Worm (Caenorhabditis elegans) whole organism, young adult: ENCODE measurements around the gene C10B5.1.

Source experiments
- B0336.3 ChIP-seq: fragments of 200-800 bp; sonication (Bioruptor generic); IDR thresholded peaks from 2 replicates; pipeline ENCODE4 v1.3.6; 2022; ENCODE audit warnings: missing genetic modification characterization, missing compliant biosample characterization
- F22D6.2 ChIP-seq: sonication (generic microtip); optimal IDR thresholded peaks from 2 replicates; lab custom pipeline; 2016; ENCODE audit warnings: mild to moderate bottlenecking, missing genetic modification characterization, missing compliant biosample characterization
- F33H1.4 ChIP-seq: fragments of 200-800 bp; sonication (Bioruptor generic); IDR thresholded peaks from 2 replicates; pipeline ENCODE4 v1.3.6; 2022; ENCODE audit warnings: missing genetic modification reagents, missing genetic modification characterization, missing compliant biosample characterization
- F37B4.10 ChIP-seq: fragments of 200-800 bp; sonication (Bioruptor generic); IDR thresholded peaks from 2 replicates; pipeline ENCODE4 v1.3.6; 2022; ENCODE audit warnings: missing genetic modification characterization, missing compliant biosample characterization
- F55B11.4 ChIP-seq: sonication (generic microtip); optimal IDR thresholded peaks from 2 replicates; lab custom pipeline; 2016; ENCODE audit warnings: missing compliant biosample characterization, missing genetic modification characterization, borderline replicate concordance; ENCODE audit not compliant: insufficient read depth
- K12H6.12 ChIP-seq: fragments of 200-800 bp; sonication (Bioruptor generic); optimal IDR thresholded peaks from 2 replicates; lab custom pipeline; 2018; ENCODE audit warnings: mild to moderate bottlenecking, missing genetic modification characterization, missing compliant biosample characterization
- Y53G8AR.9 ChIP-seq: fragments of 200-800 bp; sonication (Bioruptor generic); conservative IDR thresholded peaks from 2 replicates; pipeline ENCODE4 v1.3.6; 2022; ENCODE audit warnings: missing genetic modification reagents, missing genetic modification characterization, missing compliant biosample characterization
- Y56A3A.18 ChIP-seq: fragments of 200-800 bp; sonication (Bioruptor generic); IDR thresholded peaks from 2 replicates; pipeline ENCODE4 v1.3.6; 2022; ENCODE audit warnings: missing genetic modification reagents, missing genetic modification characterization, missing compliant biosample characterization
- Y79H2A.3 ChIP-seq: fragments of 200-800 bp; sonication (Bioruptor generic); conservative IDR thresholded peaks from 2 replicates; pipeline ENCODE4 v1.3.6; 2022; ENCODE audit warnings: missing genetic modification reagents, missing genetic modification characterization, missing compliant biosample characterization
- ZK185.1 ChIP-seq: sonication (generic microtip); optimal IDR thresholded peaks from 2 replicates; lab custom pipeline; 2016; ENCODE audit warnings: mild to moderate bottlenecking, missing genetic modification characterization, missing compliant biosample characterization; ENCODE audit not compliant: poor library complexity, severe bottlenecking
- aptf-2 ChIP-seq: fragments of 200-800 bp; sonication (Bioruptor generic); conservative IDR thresholded peaks from 2 replicates; pipeline ENCODE4 v1.3.6; 2022; ENCODE audit warnings: missing genetic modification reagents, missing genetic modification characterization, missing compliant biosample characterization
- athp-1 ChIP-seq: sonication (generic microtip); optimal IDR thresholded peaks from 2 replicates; lab custom pipeline; 2017; ENCODE audit warnings: mild to moderate bottlenecking, missing genetic modification characterization, missing compliant biosample characterization
- attf-5 ChIP-seq: fragments of 200-800 bp; sonication (Bioruptor generic); optimal IDR thresholded peaks from 2 replicates; lab custom pipeline; 2018; ENCODE audit warnings: mild to moderate bottlenecking, missing genetic modification characterization, missing compliant biosample characterization
- attf-6 ChIP-seq: fragments of 200-800 bp; sonication (Bioruptor generic); IDR thresholded peaks from 2 replicates; pipeline ENCODE4 v1.3.6; 2022; ENCODE audit warnings: missing genetic modification reagents, missing genetic modification characterization, missing compliant biosample characterization
- bed-1 ChIP-seq: fragments of 200-800 bp; sonication (Bioruptor generic); IDR thresholded peaks from 2 replicates; pipeline ENCODE4 v1.3.6; 2022; ENCODE audit warnings: missing genetic modification reagents, missing genetic modification characterization, missing compliant biosample characterization
- ccch-3 ChIP-seq: fragments of 200-800 bp; sonication (Bioruptor generic); optimal IDR thresholded peaks from 2 replicates; lab custom pipeline; 2018; ENCODE audit warnings: mild to moderate bottlenecking, missing genetic modification characterization, missing compliant biosample characterization
- ceh-100 ChIP-seq: fragments of 200-800 bp; sonication (Bioruptor generic); IDR thresholded peaks from 2 replicates; pipeline ENCODE4 v1.3.6; 2022; ENCODE audit warnings: missing genetic modification reagents, missing genetic modification characterization, missing compliant biosample characterization
- chd-7 ChIP-seq: sonication (generic microtip); optimal IDR thresholded peaks from 2 replicates; lab custom pipeline; 2016; ENCODE audit warnings: mild to moderate bottlenecking, missing genetic modification characterization, moderate library complexity, missing compliant biosample characterization
- die-1 ChIP-seq: sonication (generic microtip); optimal IDR thresholded peaks from 2 replicates; lab custom pipeline; 2016; ENCODE audit warnings: missing genotype, mild to moderate bottlenecking, missing genetic modification characterization, missing compliant biosample characterization
- dox-1 ChIP-seq: fragments of 200-800 bp; sonication (Bioruptor generic); IDR thresholded peaks from 2 replicates; pipeline ENCODE4 v1.3.6; 2022; ENCODE audit warnings: missing genetic modification reagents, missing genetic modification characterization, missing compliant biosample characterization
- gei-17 ChIP-seq: fragments of 200-800 bp; sonication (Bioruptor generic); optimal IDR thresholded peaks from 2 replicates; lab custom pipeline; 2018; ENCODE audit warnings: mild to moderate bottlenecking, missing genetic modification characterization, missing compliant biosample characterization
- him-1 ChIP-seq: sonication (generic microtip); optimal IDR thresholded peaks from 2 replicates; lab custom pipeline; 2016; ENCODE audit warnings: missing genotype, missing genetic modification reagents, missing genetic modification characterization, missing compliant biosample characterization
- hsf-1 ChIP-seq: fragments of 200-800 bp; sonication (Bioruptor generic); IDR thresholded peaks from 2 replicates; pipeline ENCODE4 v1.3.6; 2022; ENCODE audit warnings: missing genetic modification reagents, missing genetic modification characterization, missing compliant biosample characterization
- let-526 ChIP-seq: fragments of 200-800 bp; sonication (Bioruptor generic); IDR thresholded peaks from 2 replicates; pipeline ENCODE4 v1.3.6; 2022; ENCODE audit warnings: missing genetic modification reagents, missing genetic modification characterization, missing compliant biosample characterization
- lin-26 ChIP-seq: fragments of 200-800 bp; sonication (Bioruptor generic); IDR thresholded peaks from 2 replicates; pipeline ENCODE4 v1.3.6; 2022; ENCODE audit warnings: missing genetic modification reagents, missing genetic modification characterization, missing compliant biosample characterization
- lin-35 ChIP-seq, 3 experiments: fragments of 150-350 bp in 2 of 3; sonication (generic microtip) in 1 of 3; optimal IDR thresholded peaks; 2 replicates each; lab custom pipeline; 2014 to 2018; ENCODE audit warnings: missing biosample characterization in 3 of 3, missing genetic modification characterization in 3 of 3, missing genetic modification reagents in 3 of 3
- lsl-1 ChIP-seq: fragments of 200-800 bp; sonication (Bioruptor generic); optimal IDR thresholded peaks from 2 replicates; lab custom pipeline; 2018; ENCODE audit warnings: mild to moderate bottlenecking, missing genetic modification characterization, moderate library complexity, missing compliant biosample characterization
- mcd-1 ChIP-seq: fragments of 200-800 bp; sonication (Bioruptor generic); IDR thresholded peaks from 2 replicates; pipeline ENCODE4 v1.3.6; 2022; ENCODE audit warnings: missing genetic modification reagents, missing genetic modification characterization, missing compliant biosample characterization
- mel-28 ChIP-seq: sonication (generic microtip); optimal IDR thresholded peaks from 2 replicates; lab custom pipeline; 2016; ENCODE audit warnings: borderline replicate concordance, mild to moderate bottlenecking, missing genetic modification characterization, missing compliant biosample characterization
- nhr-80 ChIP-seq: sonication (generic microtip); optimal IDR thresholded peaks from 2 replicates; lab custom pipeline; 2016; ENCODE audit warnings: missing genetic modification characterization, missing compliant biosample characterization
- rcor-1 ChIP-seq: fragments of 200-800 bp; sonication (Bioruptor generic); IDR thresholded peaks from 2 replicates; pipeline ENCODE4 v1.3.6; 2022; ENCODE audit warnings: missing genetic modification reagents, missing genetic modification characterization, missing compliant biosample characterization
- sdz-38 ChIP-seq: sonication (generic microtip); optimal IDR thresholded peaks from 2 replicates; lab custom pipeline; 2016; ENCODE audit warnings: missing genotype, missing genetic modification characterization, missing compliant biosample characterization
- snpc-3.4 ChIP-seq: sonication (generic microtip); optimal IDR thresholded peaks from 2 replicates; lab custom pipeline; 2017; ENCODE audit warnings: missing genetic modification characterization, mild to moderate bottlenecking, missing compliant biosample characterization, antibody characterized with exemption, moderate library complexity, missing genotype, missing genetic modification reagents
- tbp1 ChIP-seq: fragments of 200-800 bp; sonication (Bioruptor generic); optimal IDR thresholded peaks from 2 replicates; lab custom pipeline; 2018; ENCODE audit warnings: mild to moderate bottlenecking, missing genetic modification characterization, missing compliant biosample characterization
- tbx-9 ChIP-seq: sonication (generic microtip); optimal IDR thresholded peaks from 2 replicates; lab custom pipeline; 2016; ENCODE audit warnings: borderline replicate concordance, missing genetic modification characterization, inconsistent platforms, missing compliant biosample characterization
- unc-62 ChIP-seq: fragments of 150-350 bp; optimal IDR thresholded peaks from 2 replicates; lab custom pipeline; 2014; ENCODE audit warnings: missing biosample characterization, missing genetic modification reagents, missing genetic modification characterization
- zim-3 ChIP-seq: sonication (generic microtip); optimal IDR thresholded peaks from 2 replicates; lab custom pipeline; 2017; ENCODE audit warnings: mild to moderate bottlenecking, missing genetic modification characterization, moderate library complexity, missing compliant biosample characterization
- ztf-18 ChIP-seq: sonication (generic microtip); optimal IDR thresholded peaks from 2 replicates; lab custom pipeline; 2016; ENCODE audit warnings: missing genotype, mild to moderate bottlenecking, missing genetic modification characterization, missing compliant biosample characterization
- ztf-28 ChIP-seq: fragments of 200-800 bp; sonication (Bioruptor generic); IDR thresholded peaks from 2 replicates; pipeline ENCODE4 v1.3.6; 2022; ENCODE audit warnings: missing genetic modification reagents, missing genetic modification characterization, missing compliant biosample characterization

The C10B5.1 gene

ce11 chrV:8621213-8621612 is 40.2 kb downstream of the C10B5.1 start, which contains the start of gene idpc-2:
Gene idpc-2, minus strand, starts transcription at chrV:8621313.
- no peak for TF ChIP-seq ZK185.1 (tag; lab: Kevin White, UChicago)
- no peak for TF ChIP-seq Y53G8AR.9 (GFP tag; lab: Robert Waterston, UW)
- TF ChIP-seq athp-1, result no peak
- TF ChIP-seq F22D6.2 (tag; lab: Kevin White, UChicago), result no peak
- TF ChIP-seq rcor-1 (GFP tag; lab: Robert Waterston, UW), result no peak
- TF ChIP-seq ztf-28 (GFP tag; lab: Robert Waterston, UW), result no peak
- no peak for TF ChIP-seq F55B11.4
- no peak for TF ChIP-seq aptf-2 (GFP tag; lab: Robert Waterston, UW)
- TF ChIP-seq dox-1, result no peak
- TF ChIP-seq tbp1, result no peak
- TF ChIP-seq F37B4.10 (GFP tag; lab: Robert Waterston, UW), result no peak
- no peak for TF ChIP-seq nhr-80
- no peak for TF ChIP-seq hsf-1
- no peak for TF ChIP-seq lin-26 (GFP tag; lab: Robert Waterston, UW)
- no peak for TF ChIP-seq bed-1
- TF ChIP-seq him-1 (tag; lab: Kevin White, UChicago), result no peak
- no peak for TF ChIP-seq tbx-9 (tag; lab: Kevin White, UChicago)
- TF ChIP-seq die-1, result no peak
- TF ChIP-seq sdz-38 (tag; lab: Kevin White, UChicago), result no peak

DNA sequence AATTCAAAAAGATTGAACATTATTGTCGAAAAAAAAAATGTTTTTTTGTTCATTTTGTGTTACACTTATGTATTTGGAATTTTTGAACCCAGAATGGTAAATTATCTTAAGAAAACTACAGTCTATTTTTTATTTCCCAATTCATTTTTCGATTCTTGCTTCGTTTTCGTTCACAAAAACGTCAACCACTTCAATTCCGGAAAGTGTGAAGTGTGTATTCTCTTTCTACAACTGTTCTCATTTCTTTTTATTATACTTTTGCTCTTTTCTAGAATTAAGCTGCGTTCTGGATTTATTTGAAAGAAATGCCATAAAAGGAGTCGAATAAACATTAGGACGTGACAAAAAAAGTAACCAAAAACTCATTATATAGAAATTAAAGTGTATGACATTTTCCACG is 41.3 kb downstream of the C10B5.1 start, which contains the start of gene F41E6.1:
F41E6.1 (plus strand) TSS at position 301 of the 400 bp plus-strand sequence.
- no peak for TF ChIP-seq lin-35 (GFP tag; optimal IDR thresholded peaks at IDR 0.05; lab: Kevin White, UChicago)
- TF ChIP-seq Y79H2A.3 (GFP tag; lab: Robert Waterston, UW), result no peak
- TF ChIP-seq K12H6.12 (tag; lab: Kevin White, UChicago), result no peak
- TF ChIP-seq chd-7 (tag; lab: Kevin White, UChicago), result no peak
- no peak for TF ChIP-seq ceh-100 (GFP tag; lab: Robert Waterston, UW)
- TF ChIP-seq unc-62, result no peak
- TF ChIP-seq ccch-3, result no peak
- no peak for TF ChIP-seq F33H1.4
- TF ChIP-seq gei-17, result no peak
- TF ChIP-seq zim-3 (tag; lab: Kevin White, UChicago), result no peak
- no peak for TF ChIP-seq ztf-18 (tag; lab: Kevin White, UChicago)
- TF ChIP-seq let-526 (GFP tag; lab: Robert Waterston, UW), result no peak
- TF ChIP-seq B0336.3 (GFP tag; lab: Robert Waterston, UW), result no peak
- TF ChIP-seq lsl-1 (GFP tag; lab: Kevin White, UChicago), result no peak

- TF ChIP-seq mcd-1 (GFP tag; lab: Robert Waterston, UW) (no peak), attf-6 (no peak), snpc-3.4 (tag; lab: Kevin White, UChicago) (no peak), Y56A3A.18 (GFP tag; lab: Robert Waterston, UW) (no peak), attf-5 (GFP tag; lab: Kevin White, UChicago) (no peak), mel-28 (tag; lab: Kevin White, UChicago) (no peak)
Observed at ce11 chrV:8623754-8624153, 42.7 kb downstream of the C10B5.1 start, which contains the start of gene F41E6.17. Gene F41E6.17, plus strand, starts transcription at chrV:8624101.
